Worm (Caenorhabditis elegans): ENCODE data around the gene Y57G11C.5.
"Not testable (repeated sequence)": the region's sequence is repeated elsewhere in the genome, so short reads cannot be mapped to it uniquely, and the experiment has no call there.

Gene Y57G11C.5

DNA sequence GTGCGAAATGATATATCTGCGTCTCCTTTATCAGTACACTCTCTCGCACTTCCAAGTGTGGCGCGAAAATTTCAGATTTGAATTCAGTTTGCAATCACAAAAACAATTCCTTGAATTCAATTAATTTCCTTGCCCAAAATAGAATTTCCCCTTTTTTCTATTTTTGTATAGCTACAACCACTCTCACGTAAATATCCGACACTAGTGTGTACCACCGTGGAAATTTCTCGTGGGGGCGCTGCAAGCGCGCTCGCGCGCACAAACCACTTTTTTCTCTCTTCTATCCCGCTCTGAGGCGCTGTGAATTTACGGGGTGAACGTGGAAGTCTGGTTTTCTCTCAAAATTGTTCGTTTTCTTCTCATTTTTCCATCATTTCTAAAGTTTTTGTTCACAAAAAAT, 16.3 kb upstream of the Y57G11C.5 start, which contains the start of gene Y57G11C.8:
TSS of gene Y57G11C.8 (plus strand) at position 301 of the 400 bp plus-strand sequence.
- TF ChIP-seq dpl-1 (GFP tag; optimal IDR thresholded peaks at IDR 0.05), result no peak

DNA sequence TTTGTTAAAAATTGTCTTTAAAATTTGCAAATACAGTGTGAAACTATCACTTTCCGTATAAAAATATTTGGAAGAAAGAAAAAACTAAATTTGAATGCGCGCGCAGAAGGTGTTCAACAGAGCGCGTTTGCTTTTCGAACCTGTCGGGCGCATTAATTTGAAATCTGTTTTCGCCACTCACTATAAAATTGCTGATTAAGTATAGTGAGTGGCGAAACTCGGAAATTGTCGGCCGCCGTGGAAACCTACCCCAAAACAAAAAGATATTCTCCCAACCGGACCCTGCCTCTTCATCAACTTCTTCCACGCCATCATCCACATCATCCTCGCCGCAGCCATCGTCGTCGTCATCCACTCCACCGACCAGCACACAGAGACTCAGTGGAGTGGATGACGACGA, 15.3 kb upstream of the Y57G11C.5 start:
- TF ChIP-seq efl-1 (optimal IDR thresholded peaks at IDR 0.05) (peak in 1 of 2 experiments; percentile 29), efl-1 (GFP tag; optimal IDR thresholded peaks at IDR 0.05 in 1 of 2) (peak in 1 of 2 experiments; percentile 8)

DNA sequence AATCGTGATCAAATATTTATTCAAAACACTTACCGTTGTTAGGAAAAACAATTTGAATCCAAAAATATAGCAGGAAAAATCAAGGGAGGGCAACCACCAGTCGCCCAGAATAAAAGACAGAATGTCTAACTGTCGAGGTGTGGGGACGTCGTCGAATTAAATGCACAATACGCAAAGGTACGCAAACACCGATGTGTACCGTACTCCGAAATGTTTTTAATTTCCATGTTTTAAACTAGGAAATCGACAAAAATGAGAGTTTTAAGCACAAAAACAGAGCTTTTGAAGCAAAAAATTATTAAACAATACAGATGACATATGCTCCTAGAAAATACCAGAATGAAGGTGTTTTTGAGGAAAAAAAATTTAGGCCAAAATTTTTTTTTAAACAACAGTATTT, 9.2 kb upstream of the Y57G11C.5 start, which contains the start of gene Y57G11C.51:
TSS of gene Y57G11C.51 (minus strand) at position 101 of the 400 bp plus-strand sequence.
- not testable (repeated sequence) for TF ChIP-seq ceh-8 (GFP tag; optimal IDR thresholded peaks at IDR 0.05); lin-39 (tag; optimal IDR thresholded peaks at IDR 0.05); nhr-19 (GFP tag; conservative IDR thresholded peaks at IDR 0.05)

DNA sequence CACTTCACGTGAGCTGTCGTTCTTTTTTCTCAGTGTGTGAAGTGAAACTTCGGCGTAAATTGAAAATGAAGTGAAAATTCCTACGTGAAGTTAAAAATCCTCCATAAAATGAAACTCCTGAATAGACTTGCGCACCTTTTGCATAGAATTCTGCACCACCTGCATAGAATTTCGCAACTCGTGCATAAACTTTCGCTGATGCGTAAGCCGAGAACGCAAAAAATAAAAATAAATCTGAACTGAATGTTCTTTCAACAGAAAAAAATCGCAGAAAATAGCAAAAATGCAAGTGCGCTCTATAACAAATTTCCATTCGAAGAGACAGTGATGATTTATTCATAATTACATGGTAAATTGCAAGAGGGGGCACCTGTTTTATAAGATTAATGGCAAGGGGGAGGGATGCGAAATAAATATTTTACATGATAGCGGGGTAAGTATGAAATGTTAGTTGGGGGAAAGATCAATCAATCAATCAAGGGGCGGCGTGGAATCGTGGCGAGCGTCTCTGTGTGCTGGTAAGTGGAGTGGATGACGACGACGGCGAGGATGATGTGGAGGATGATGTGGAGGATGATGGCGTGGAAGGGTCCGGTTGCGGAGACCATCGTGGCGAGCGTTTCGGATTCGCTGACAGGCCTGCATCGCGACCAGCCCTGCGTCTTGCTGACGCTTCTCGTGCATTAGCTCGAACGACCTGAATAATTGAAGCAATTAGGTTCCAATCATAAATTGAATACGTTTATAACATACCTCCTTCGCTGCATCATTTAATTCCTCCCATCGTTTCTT, 8.2 kb upstream of the Y57G11C.5 start, which contains the start of gene Y57G11C.36:
TSS of gene Y57G11C.36 (minus strand) at position 502 of the 792 bp plus-strand sequence.
- no peak for TF ChIP-seq aly-2 (tag; optimal IDR thresholded peaks at IDR 0.05)
- peak in 1 of 3 experiments; percentile 10 for TF ChIP-seq dpl-1 (GFP tag; optimal IDR thresholded peaks at IDR 0.05)
- TF ChIP-seq hlh-17 (GFP tag; optimal IDR thresholded peaks at IDR 0.05; ENCODE audit: borderline replicate concordance), result no peak
- TF ChIP-seq efl-1 (optimal IDR thresholded peaks at IDR 0.05), result no peak
- TF ChIP-seq efl-1 (GFP tag; optimal IDR thresholded peaks at IDR 0.05 in 1 of 2), result peak in 1 of 2 experiments; percentile 60
- peak; percentile 68 for TF ChIP-seq unc-86 (tag; optimal IDR thresholded peaks at IDR 0.05)
- no peak for TF ChIP-seq ceh-88 (GFP tag; IDR thresholded peaks at IDR 0.05)

DNA sequence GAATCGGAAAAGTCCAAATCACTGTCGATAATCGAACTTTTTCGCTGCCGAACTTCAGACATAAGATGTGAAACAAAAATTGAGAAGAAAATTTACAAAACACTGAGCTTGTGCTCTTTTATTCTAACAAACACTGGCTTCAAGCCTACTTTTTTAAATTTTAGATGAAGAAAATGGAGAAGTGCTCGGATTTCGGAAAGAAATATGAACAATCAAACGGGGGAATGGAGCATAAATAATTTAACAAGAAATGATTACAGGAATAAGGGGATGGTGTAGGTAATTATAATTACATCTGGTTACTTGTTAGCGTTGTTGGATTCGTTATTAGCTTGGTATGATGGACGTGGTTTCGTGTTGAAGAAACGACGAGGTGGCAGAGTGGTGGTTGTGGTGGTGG, 6.1 kb upstream of the Y57G11C.5 start, which contains the start of gene degl-1:
TSS of gene degl-1 (minus strand) at position 101 of the 400 bp plus-strand sequence.
- TF ChIP-seq snu-23 (GFP tag; optimal IDR thresholded peaks at IDR 0.05), result no peak
- TF ChIP-seq zip-4 (GFP tag; optimal IDR thresholded peaks at IDR 0.05), result no peak
- TF ChIP-seq unc-62 (GFP tag; optimal IDR thresholded peaks at IDR 0.05), result no peak
- TF ChIP-seq swsn-7 (tag; optimal IDR thresholded peaks at IDR 0.05), result no peak
- TF ChIP-seq dsc-1 (tag; optimal IDR thresholded peaks at IDR 0.05), result no peak
- TF ChIP-seq ets-5 (GFP tag; IDR thresholded peaks at IDR 0.05), result no peak
- no peak for TF ChIP-seq nhr-19 (GFP tag; conservative IDR thresholded peaks at IDR 0.05)
- TF ChIP-seq zag-1 (tag; optimal IDR thresholded peaks at IDR 0.05), result no peak
- TF ChIP-seq lin-39 (tag; optimal IDR thresholded peaks at IDR 0.05), result no peak
- TF ChIP-seq sox-4 (tag; optimal IDR thresholded peaks at IDR 0.05), result no peak
- no peak for TF ChIP-seq ama-1 (optimal IDR thresholded peaks at IDR 0.05)
- no peak for TF ChIP-seq nhr-90 (tag; optimal IDR thresholded peaks at IDR 0.05; ENCODE audit: poor library complexity)
- no peak for TF ChIP-seq alr-1 (tag; optimal IDR thresholded peaks at IDR 0.05; ENCODE audit: borderline replicate concordance)
- TF ChIP-seq xbp-1 (tag; optimal IDR thresholded peaks at IDR 0.05), result no peak
- no peak for TF ChIP-seq sptf-1 (tag; optimal IDR thresholded peaks at IDR 0.05)

DNA sequence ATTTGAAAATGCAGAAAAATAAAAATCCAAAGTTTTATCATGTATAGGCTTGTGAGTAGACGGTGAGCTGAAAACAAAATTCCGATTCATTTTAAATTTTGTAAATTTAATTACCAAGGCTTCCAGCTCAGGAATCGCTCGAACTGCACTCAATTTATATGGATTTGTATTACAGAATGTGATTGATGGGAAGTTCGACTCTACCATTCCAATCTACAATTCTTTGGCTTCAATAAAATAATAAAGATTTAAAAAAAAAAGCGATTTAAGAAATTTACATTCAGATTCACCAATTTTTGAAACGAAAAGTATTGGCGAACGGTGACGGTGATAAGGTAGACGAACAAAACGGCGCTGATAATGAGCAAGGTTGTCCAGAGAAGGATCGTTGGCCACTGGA, 5.4 kb upstream of the Y57G11C.5 start:
- no peak for TF ChIP-seq efl-1 (optimal IDR thresholded peaks at IDR 0.05)
- peak in 1 of 2 experiments; percentile 42 for TF ChIP-seq efl-1 (GFP tag; optimal IDR thresholded peaks at IDR 0.05 in 1 of 2)
- no peak for TF ChIP-seq tbx-2 (tag; optimal IDR thresholded peaks at IDR 0.05)
- TF ChIP-seq lin-13 (GFP tag; optimal IDR thresholded peaks at IDR 0.05), result no peak
- no peak for TF ChIP-seq mdl-1 (tag; optimal IDR thresholded peaks at IDR 0.05)

DNA sequence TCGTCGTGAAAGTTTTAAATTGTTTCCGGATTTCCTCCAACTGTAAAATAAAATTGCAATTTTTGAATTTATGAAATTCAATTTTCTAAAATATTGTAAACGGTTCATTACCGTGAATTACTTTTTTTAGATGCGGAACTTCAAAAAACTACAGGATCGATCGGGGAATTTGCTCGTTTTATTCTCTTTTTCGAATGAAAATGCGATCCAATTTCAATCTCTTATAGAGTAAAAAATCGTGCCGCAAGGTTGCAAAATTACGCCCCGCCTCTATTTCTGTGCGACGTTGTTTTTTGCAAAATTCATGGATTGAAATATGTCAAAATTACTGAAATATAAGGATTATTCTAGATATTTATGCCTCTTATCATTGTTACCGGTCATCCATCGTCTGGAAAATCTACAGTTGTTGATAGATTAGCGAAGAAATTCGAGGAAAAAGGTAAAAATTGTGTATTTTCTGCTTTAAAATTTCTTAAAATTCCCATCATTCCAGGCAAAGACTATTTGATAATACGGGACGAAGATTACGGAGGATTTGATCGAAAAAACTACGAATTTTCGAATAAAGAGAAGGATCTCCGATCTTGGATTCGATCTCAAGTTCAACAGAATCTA, 4.1 kb upstream of the Y57G11C.5 start, which contains the start of gene Y57G11C.43:
TSS of gene Y57G11C.43 (plus strand) at position 224 of the 618 bp plus-strand sequence.
- TF ChIP-seq dpl-1 (GFP tag; optimal IDR thresholded peaks at IDR 0.05), result no peak
- no peak for TF ChIP-seq ztf-4 (tag; optimal IDR thresholded peaks at IDR 0.05)
- no peak for TF ChIP-seq xbp-1 (tag; optimal IDR thresholded peaks at IDR 0.05)
- TF ChIP-seq jun-1 (tag; optimal IDR thresholded peaks at IDR 0.05), result no peak
- TF ChIP-seq fkh-8 (tag; optimal IDR thresholded peaks at IDR 0.05), result no peak
- no peak for TF ChIP-seq lsy-2 (tag; optimal IDR thresholded peaks at IDR 0.05)
- no peak for TF ChIP-seq lin-14 (GFP tag; optimal IDR thresholded peaks at IDR 0.05)
- no peak for TF ChIP-seq unc-86 (tag; optimal IDR thresholded peaks at IDR 0.05)
- no peak for TF ChIP-seq nhr-47 (tag; optimal IDR thresholded peaks at IDR 0.05)
- TF ChIP-seq ets-5 (GFP tag; IDR thresholded peaks at IDR 0.05), result no peak
- TF ChIP-seq F16B12.6 (tag; optimal IDR thresholded peaks at IDR 0.05), result no peak
- no peak for TF ChIP-seq aly-2 (tag; optimal IDR thresholded peaks at IDR 0.05)
